Worm (Caenorhabditis elegans) whole organism, early embryonic: ENCODE data around the gene F45B8.5.

Source experiments
- B0310.2 ChIP-seq: sonication (generic microtip); optimal IDR thresholded peaks from 2 replicates; lab custom pipeline; 2016; ENCODE audit warnings: mild to moderate bottlenecking, missing genetic modification characterization, missing compliant biosample characterization
- F13C5.2 ChIP-seq: sonication (generic microtip); optimal IDR thresholded peaks from 2 replicates; lab custom pipeline; 2017; ENCODE audit warnings: mild to moderate bottlenecking, missing genetic modification characterization, inconsistent platforms, missing compliant biosample characterization
- aly-1 ChIP-seq: sonication (generic microtip); optimal IDR thresholded peaks from 2 replicates; lab custom pipeline; 2016; ENCODE audit warnings: missing genetic modification characterization, missing compliant biosample characterization
- ama-1 ChIP-seq: fragments of 150-350 bp; optimal IDR thresholded peaks from 2 replicates; lab custom pipeline; 2014
- ceh-13 ChIP-seq: fragments of 200-800 bp; sonication (Bioruptor generic); optimal IDR thresholded peaks from 2 replicates; lab custom pipeline; 2018; ENCODE audit warnings: mild to moderate bottlenecking, missing genetic modification characterization, missing compliant biosample characterization
- ceh-36 ChIP-seq: sonication (generic microtip); optimal IDR thresholded peaks from 2 replicates; lab custom pipeline; 2016; ENCODE audit warnings: missing genetic modification characterization, inconsistent platforms, missing compliant biosample characterization
- ets-7 ChIP-seq: sonication (generic microtip); optimal IDR thresholded peaks from 2 replicates; lab custom pipeline; 2016; ENCODE audit warnings: missing genotype, missing genetic modification characterization, missing compliant biosample characterization
- flt-1 ChIP-seq: fragments of 200-800 bp; sonication (Bioruptor generic); IDR thresholded peaks from 2 replicates; pipeline ENCODE4 v1.3.6; 2022; ENCODE audit warnings: missing genetic modification characterization, missing compliant biosample characterization
- hmbx-1 ChIP-seq: sonication (generic microtip); optimal IDR thresholded peaks from 2 replicates; lab custom pipeline; 2016; ENCODE audit warnings: mild to moderate bottlenecking, missing genetic modification characterization, missing compliant biosample characterization
- hmg-4 ChIP-seq: fragments of 200-800 bp; sonication (Bioruptor generic); optimal IDR thresholded peaks from 2 replicates; lab custom pipeline; 2018; ENCODE audit warnings: mild to moderate bottlenecking, missing genetic modification characterization, missing compliant biosample characterization
- hnd-1 ChIP-seq: sonication (generic microtip); optimal IDR thresholded peaks from 2 replicates; lab custom pipeline; 2016; ENCODE audit warnings: missing genetic modification characterization, missing compliant biosample characterization
- pes-1 ChIP-seq: fragments of 200-800 bp; sonication (Bioruptor generic); IDR thresholded peaks from 2 replicates; pipeline ENCODE4 v1.3.6; 2022; ENCODE audit warnings: missing genetic modification reagents, missing genetic modification characterization, missing compliant biosample characterization
- scrt-1 ChIP-seq: fragments of 200-800 bp; sonication (Bioruptor generic); IDR thresholded peaks from 2 replicates; pipeline ENCODE4 v1.3.6; 2022; ENCODE audit warnings: missing genetic modification characterization, missing compliant biosample characterization
- sea-1 ChIP-seq: fragments of 200-800 bp; sonication (Bioruptor generic); conservative IDR thresholded peaks from 2 replicates; pipeline ENCODE4 v1.3.6; 2022; ENCODE audit warnings: missing genetic modification characterization, missing compliant biosample characterization
- tbx-11 ChIP-seq: fragments of 200-800 bp; sonication (Bioruptor generic); IDR thresholded peaks from 2 replicates; pipeline ENCODE4 v1.3.6; 2022; ENCODE audit warnings: missing genetic modification characterization, missing compliant biosample characterization
- tbx-37 ChIP-seq: fragments of 200-800 bp; sonication (Bioruptor generic); conservative IDR thresholded peaks from 2 replicates; pipeline ENCODE4 v1.3.6; 2022; ENCODE audit warnings: missing genetic modification reagents, missing genetic modification characterization, missing compliant biosample characterization
- tra-4 ChIP-seq: sonication (generic microtip); optimal IDR thresholded peaks from 2 replicates; lab custom pipeline; 2017; ENCODE audit warnings: missing genetic modification characterization, missing compliant biosample characterization

Gene F45B8.5

DNA sequence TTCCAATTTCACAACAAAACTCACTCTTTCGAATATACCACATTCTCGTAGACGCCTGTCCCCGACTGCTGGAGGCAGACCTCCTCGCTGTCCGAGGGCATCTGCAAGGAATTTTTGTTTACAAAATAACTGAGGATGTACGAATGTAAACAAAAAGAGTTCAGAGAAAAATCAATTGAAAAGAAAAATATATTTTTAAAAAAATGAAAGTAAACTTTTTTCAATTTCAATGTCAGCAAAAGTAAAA is 19.7 kb upstream of the F45B8.5 start, which contains the start of gene mrp-5:
Gene mrp-5 (minus strand): TSS at position 101 of the 247 bp plus-strand sequence.
- TF ChIP-seq flt-1 (GFP tag; lab: Robert Waterston, UW), result no peak
- no peak for TF ChIP-seq ama-1 (lab: Kevin White, UChicago)
- TF ChIP-seq hnd-1 (tag; lab: Kevin White, UChicago), result no peak
- no peak for TF ChIP-seq F13C5.2 (tag; lab: Kevin White, UChicago)
- TF ChIP-seq tbx-37 (GFP tag; lab: Robert Waterston, UW), result no peak
- no peak for TF ChIP-seq ets-7
- TF ChIP-seq aly-1 (tag; lab: Kevin White, UChicago), result no peak
- TF ChIP-seq hmbx-1 (tag; lab: Kevin White, UChicago), result no peak
- no peak for TF ChIP-seq sea-1 (GFP tag; lab: Robert Waterston, UW)
- no peak for TF ChIP-seq ceh-36
- no peak for TF ChIP-seq ceh-13 (GFP tag; lab: Kevin White, UChicago)

DNA sequence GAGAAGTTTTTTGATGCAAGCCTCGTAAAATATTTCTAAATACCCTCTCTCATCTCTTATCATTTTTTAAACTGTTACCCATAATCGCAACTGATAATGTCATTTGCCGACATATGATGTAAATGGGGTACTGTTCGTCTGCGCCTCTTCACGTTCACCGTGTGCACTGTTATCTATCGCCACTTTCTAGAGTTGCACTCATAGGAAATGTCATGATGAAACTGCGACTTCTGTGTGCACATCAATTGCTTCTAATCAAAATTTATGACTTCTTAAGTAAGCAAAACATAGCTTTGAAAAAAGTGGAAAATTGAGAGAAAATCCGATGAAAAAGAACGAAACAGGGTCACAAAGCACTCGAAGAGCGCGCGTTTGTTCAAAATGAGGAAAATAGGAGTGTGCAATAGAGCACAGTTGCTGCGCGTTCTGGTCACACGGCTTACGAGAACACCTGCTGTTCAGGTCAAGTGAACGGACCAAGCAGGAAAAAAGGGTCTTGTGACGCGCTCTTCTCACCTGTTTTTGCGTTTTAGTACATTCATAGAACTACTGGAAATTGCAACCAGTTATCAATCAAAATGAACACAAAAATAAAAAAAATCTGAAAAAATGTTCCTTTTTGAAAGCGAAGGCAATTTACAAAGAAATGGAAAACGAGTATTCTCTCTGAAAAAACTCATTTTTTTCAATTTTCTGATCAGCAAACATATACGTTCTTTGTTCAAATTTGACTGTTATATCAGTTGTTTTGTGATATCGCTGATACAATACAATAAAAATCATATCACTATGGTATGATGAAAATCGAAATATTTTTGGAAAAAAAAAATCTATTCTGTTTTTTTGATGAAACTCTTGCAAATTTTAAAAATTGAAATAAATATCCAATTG is 19.2 kb upstream of the F45B8.5 start:
- TF ChIP-seq F13C5.2 (tag; lab: Kevin White, UChicago) (peak; percentile 5), hmbx-1 (tag; lab: Kevin White, UChicago) (no peak), aly-1 (tag; lab: Kevin White, UChicago) (no peak), sea-1 (GFP tag; lab: Robert Waterston, UW) (no peak), tra-4 (tag; lab: Kevin White, UChicago) (no peak)

DNA sequence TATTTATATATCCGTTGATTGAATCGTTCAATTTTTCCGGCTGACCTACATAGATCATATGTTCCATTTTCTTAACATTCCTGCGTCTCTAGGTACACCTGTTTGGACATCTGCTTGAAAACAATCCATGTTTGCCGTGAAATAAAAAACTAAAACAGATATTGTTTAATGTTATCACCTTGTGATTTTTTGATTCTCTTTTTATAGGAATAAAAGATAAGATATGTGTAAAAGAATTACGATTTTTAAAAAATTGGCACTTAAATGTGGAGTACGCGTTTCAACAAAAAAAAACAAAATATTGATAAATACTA is 18.5 kb upstream of the F45B8.5 start:
- TF ChIP-seq flt-1 (GFP tag; lab: Robert Waterston, UW) (no peak), tbx-11 (GFP tag; lab: Robert Waterston, UW) (no peak), F13C5.2 (tag; lab: Kevin White, UChicago) (no peak), tra-4 (tag; lab: Kevin White, UChicago) (no peak)

DNA sequence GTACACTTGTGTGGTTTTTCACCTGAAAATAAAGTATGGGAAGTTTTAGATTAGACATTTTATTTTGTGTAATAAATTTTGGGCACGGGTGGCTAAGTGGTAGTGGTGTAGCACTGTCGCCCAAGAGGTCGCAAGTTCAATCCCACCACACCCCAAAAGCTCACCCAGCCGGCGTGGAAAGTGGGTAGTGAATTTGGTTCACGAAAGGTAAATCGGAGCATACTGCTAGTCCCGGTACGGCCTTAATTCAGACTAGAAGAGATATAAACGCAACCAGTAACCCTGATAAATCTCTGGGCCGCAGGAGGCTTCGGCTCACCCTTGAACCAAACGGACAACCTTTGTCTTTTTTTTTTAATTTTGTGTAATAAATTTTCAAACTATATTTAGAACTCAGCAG is 14.1 kb upstream of the F45B8.5 start:
- TF ChIP-seq ama-1 (lab: Kevin White, UChicago) (no peak), hmg-4 (GFP tag; lab: Kevin White, UChicago) (no peak)

DNA sequence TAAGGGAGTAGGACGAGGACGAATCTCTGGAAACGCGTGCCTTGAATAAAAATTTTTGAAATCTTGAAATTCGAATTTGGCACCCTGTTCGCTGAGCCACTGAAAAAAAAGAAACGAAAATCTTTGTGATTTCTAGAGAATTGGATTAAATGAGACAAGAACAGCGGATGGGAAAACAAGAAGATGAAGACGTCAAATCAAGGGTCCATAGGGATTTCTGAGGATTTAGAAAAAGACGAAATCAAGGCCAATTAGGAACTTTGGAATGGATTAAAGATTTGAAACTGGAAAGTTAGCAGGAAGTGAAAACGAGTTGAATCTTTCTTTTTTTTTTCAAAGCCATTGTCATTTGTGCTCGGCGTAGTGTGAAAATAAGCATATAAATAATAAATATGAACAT is 11.3 kb upstream of the F45B8.5 start, which contains the start of gene pag-3:
Gene pag-3 (minus strand): TSS at position 101 of the 400 bp plus-strand sequence.
- TF ChIP-seq tbx-37 (GFP tag; lab: Robert Waterston, UW) (no peak), ceh-13 (GFP tag; lab: Kevin White, UChicago) (no peak), hmg-4 (GFP tag; lab: Kevin White, UChicago) (no peak), hmbx-1 (tag; lab: Kevin White, UChicago) (no peak), ama-1 (lab: Kevin White, UChicago) (no peak), sea-1 (GFP tag; lab: Robert Waterston, UW) (no peak), F13C5.2 (tag; lab: Kevin White, UChicago) (no peak), flt-1 (GFP tag; lab: Robert Waterston, UW) (no peak)

DNA sequence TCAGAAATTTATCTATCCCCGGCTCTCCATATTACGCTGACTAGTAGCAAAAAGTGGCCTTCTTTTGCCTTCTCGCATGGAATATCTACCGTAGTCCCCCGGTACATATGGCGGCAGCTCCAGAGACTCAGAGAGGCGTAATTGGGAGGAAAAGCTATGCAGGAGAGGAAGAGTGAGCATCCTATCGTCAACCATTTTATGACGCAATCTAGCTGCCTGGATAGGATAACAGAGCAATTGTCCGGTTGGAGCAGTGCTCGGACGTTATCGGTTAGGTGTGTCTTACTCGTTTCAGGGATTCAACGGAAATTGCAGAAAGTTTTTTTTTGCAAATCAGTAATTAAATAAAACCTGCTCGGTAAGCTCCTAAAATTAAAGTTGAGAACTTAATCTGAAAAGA is 8.7 kb upstream of the F45B8.5 start:
- TF ChIP-seq ceh-36 (no peak), sea-1 (GFP tag; lab: Robert Waterston, UW) (no peak), B0310.2 (tag; lab: Kevin White, UChicago) (no peak), F13C5.2 (tag; lab: Kevin White, UChicago) (no peak), pes-1 (GFP tag; lab: Robert Waterston, UW) (no peak)

DNA sequence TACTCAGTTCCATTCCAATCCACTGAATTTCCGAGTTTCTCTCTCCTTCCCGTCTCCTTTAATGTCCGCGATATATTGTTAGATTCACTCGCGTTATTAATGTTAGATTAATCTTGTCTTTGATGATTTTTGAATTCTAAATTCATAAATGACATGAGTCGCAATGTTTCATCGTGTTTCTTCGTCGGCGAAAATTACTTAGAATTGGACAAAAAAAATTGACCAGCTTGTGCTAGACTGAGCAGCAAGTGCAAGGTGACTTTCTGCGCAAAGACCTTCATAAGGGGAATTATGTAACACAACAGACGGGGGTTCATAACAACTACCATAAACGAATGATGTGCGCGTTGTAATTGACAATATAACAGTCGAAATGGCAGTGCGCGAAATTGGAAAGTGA is 7.5 kb upstream of the F45B8.5 start:
- TF ChIP-seq pes-1 (GFP tag; lab: Robert Waterston, UW) (no peak), hmg-4 (GFP tag; lab: Kevin White, UChicago) (no peak), aly-1 (tag; lab: Kevin White, UChicago) (no peak), ama-1 (lab: Kevin White, UChicago) (no peak), ceh-36 (no peak), hnd-1 (tag; lab: Kevin White, UChicago) (no peak), F13C5.2 (tag; lab: Kevin White, UChicago) (no peak), tbx-37 (GFP tag; lab: Robert Waterston, UW) (no peak), tbx-11 (GFP tag; lab: Robert Waterston, UW) (no peak), tra-4 (tag; lab: Kevin White, UChicago) (no peak), ets-7 (no peak), flt-1 (GFP tag; lab: Robert Waterston, UW) (no peak), B0310.2 (tag; lab: Kevin White, UChicago) (no peak), ceh-13 (GFP tag; lab: Kevin White, UChicago) (no peak), hmbx-1 (tag; lab: Kevin White, UChicago) (no peak), scrt-1 (GFP tag; lab: Robert Waterston, UW) (no peak), sea-1 (GFP tag; lab: Robert Waterston, UW) (no peak)

DNA sequence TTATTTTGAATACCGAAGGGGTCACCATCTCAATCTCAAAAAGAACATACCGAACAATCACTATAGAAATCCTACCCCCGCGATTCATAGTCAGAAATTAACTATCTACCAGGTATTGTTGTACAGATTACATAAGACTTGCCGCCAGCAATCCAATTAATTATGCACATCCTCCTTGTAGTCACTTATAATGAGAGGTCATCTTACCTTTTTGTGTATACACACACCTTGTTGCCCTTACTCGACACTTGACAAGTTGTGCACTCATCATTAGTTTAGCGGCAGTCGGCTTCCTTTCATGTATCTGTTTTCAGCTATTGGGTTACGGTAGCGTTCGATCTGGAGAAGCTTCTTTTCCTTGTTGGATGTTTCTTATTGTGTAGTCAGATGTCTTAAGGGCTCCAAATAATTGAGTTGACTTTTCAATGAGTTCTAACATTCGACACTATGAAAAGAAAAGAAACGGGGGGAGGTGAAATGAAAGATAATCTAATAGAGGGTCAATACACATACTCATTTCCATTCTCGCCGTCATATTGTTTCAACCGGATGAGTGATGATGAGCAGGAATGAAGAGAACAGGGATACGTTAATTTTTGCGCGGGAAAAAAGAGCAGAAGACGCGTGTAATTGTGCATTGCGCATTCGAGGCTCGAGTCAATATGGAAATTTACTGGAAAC is 6.3 kb upstream of the F45B8.5 start:
- no peak for TF ChIP-seq tra-4 (tag; lab: Kevin White, UChicago)
- no peak for TF ChIP-seq tbx-11 (GFP tag; lab: Robert Waterston, UW)
- no peak for TF ChIP-seq scrt-1 (GFP tag; lab: Robert Waterston, UW)
- no peak for TF ChIP-seq tbx-37 (GFP tag; lab: Robert Waterston, UW)
